Worm (Caenorhabditis elegans): Measurements from ENCODE around the gene bath-24.

The bath-24 gene

DNA sequence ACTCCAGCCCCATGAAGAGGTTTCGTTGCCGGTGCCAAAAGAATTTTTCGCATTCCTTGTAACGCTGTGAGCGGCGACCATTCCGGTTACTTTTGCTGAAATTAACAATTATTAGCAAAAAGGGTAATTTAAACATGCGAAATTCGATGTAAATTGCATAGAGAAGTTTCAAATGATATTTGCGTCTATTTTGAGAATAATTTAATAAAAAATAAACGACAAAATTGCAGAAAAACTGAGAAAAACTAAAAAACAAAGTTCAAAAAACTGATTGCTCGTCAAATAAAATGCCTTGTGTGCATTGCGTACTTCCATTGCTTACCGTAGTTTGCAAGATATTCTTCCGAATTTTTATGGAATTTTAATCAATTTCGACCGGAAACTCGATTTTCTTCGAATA is at the start of gene bath-24:
Gene bath-24 (minus strand): TSS at position 101 of the 400 bp plus-strand sequence.
- no peak for TF ChIP-seq flt-1 (GFP tag; IDR thresholded peaks at IDR 0.05)
- TF ChIP-seq klf-2 (GFP tag; conservative IDR thresholded peaks at IDR 0.05): no peak
- TF ChIP-seq cog-1 (tag; optimal IDR thresholded peaks at IDR 0.05): no peak
- TF ChIP-seq tab-1 (GFP tag; IDR thresholded peaks at IDR 0.05): no peak
- TF ChIP-seq ref-1 (GFP tag; conservative IDR thresholded peaks at IDR 0.05): no peak
- no peak for TF ChIP-seq ztf-29 (GFP tag; IDR thresholded peaks at IDR 0.05)
- TF ChIP-seq med-1 (GFP tag; optimal IDR thresholded peaks at IDR 0.05; ENCODE audit: insufficient read depth): no peak
- TF ChIP-seq T22C8.4 (GFP tag; IDR thresholded peaks at IDR 0.05): no peak

- TF ChIP-seq flt-1 (GFP tag; IDR thresholded peaks at IDR 0.05): no peak
- no peak for TF ChIP-seq ztf-29 (GFP tag; IDR thresholded peaks at IDR 0.05)
- TF ChIP-seq cog-1 (tag; optimal IDR thresholded peaks at IDR 0.05): no peak
- no peak for TF ChIP-seq med-1 (GFP tag; optimal IDR thresholded peaks at IDR 0.05; ENCODE audit: insufficient read depth)
- no peak for TF ChIP-seq klf-2 (GFP tag; conservative IDR thresholded peaks at IDR 0.05)
- TF ChIP-seq ztf-23 (GFP tag; IDR thresholded peaks at IDR 0.05): no peak
- TF ChIP-seq tab-1 (GFP tag; IDR thresholded peaks at IDR 0.05): no peak
- TF ChIP-seq ref-1 (GFP tag; conservative IDR thresholded peaks at IDR 0.05): no peak
- TF ChIP-seq T22C8.4 (GFP tag; IDR thresholded peaks at IDR 0.05): no peak
Measured at ce11 chrII:2093456-2093926, 48.1 kb upstream of the bath-24 start, which contains the start of gene fbxb-37. fbxb-37 (minus strand) TSS chrII:2093876.

DNA sequence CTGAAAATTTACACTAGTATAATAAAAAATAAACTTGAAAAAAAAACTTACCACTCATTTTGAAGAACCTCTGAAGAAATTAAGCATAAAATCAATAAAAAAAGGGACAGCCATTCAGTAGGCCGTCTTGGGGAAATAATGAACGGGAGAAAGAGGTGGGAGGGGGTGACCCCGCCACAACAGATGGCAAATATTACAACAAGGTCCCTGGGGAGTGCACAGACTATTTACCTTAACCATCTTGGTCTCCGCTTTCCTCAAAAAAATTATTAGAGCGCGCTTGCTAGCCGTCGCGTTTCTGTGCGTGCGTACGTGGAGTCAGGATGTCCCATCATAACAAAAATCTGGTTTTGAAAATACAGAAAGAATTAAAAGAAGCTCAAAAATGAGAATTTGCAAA is 46.6 kb upstream of the bath-24 start, which contains the start of gene T16A1.10:
Gene T16A1.10 (minus strand): TSS at position 123 of the 400 bp plus-strand sequence.
- peak; percentile 50; the same call in 1 of the 2 replicates for TF ChIP-seq flt-1 (GFP tag; IDR thresholded peaks at IDR 0.05)
- TF ChIP-seq ztf-29 (GFP tag; IDR thresholded peaks at IDR 0.05): no peak

- TF ChIP-seq ztf-23 (GFP tag; IDR thresholded peaks at IDR 0.05): no peak
Measured at ce11 chrII:2090605-2091004, 45.2 kb upstream of the bath-24 start, which contains the start of gene trpl-5. trpl-5 (minus strand) TSS chrII:2090636.

ce11 chrII:2087206-2087605 is 41.8 kb upstream of the bath-24 start:
- TF ChIP-seq tab-1 (GFP tag; IDR thresholded peaks at IDR 0.05) (no peak), ztf-29 (GFP tag; IDR thresholded peaks at IDR 0.05) (no peak), flt-1 (GFP tag; IDR thresholded peaks at IDR 0.05) (no peak), ref-1 (GFP tag; conservative IDR thresholded peaks at IDR 0.05) (no peak), cog-1 (tag; optimal IDR thresholded peaks at IDR 0.05) (no peak), T22C8.4 (GFP tag; IDR thresholded peaks at IDR 0.05) (no peak), med-1 (GFP tag; optimal IDR thresholded peaks at IDR 0.05; ENCODE audit: insufficient read depth) (no peak), ztf-23 (GFP tag; IDR thresholded peaks at IDR 0.05) (no peak)

ce11 chrII:2083726-2084179 is 38.3 kb upstream of the bath-24 start, which contains the start of the genes T16A1.5 and fbxc-49:
T16A1.5 (minus strand) TSS chrII:2083826.
fbxc-49 (plus strand) TSS chrII:2084129.
- TF ChIP-seq flt-1 (GFP tag; IDR thresholded peaks at IDR 0.05): no peak

ce11 chrII:2081257-2081656 is 35.9 kb upstream of the bath-24 start, which contains the start of gene T16A1.4:
T16A1.4 (plus strand) TSS chrII:2081557.
- TF ChIP-seq ref-1 (GFP tag; conservative IDR thresholded peaks at IDR 0.05) (no peak), cog-1 (tag; optimal IDR thresholded peaks at IDR 0.05) (no peak), ztf-23 (GFP tag; IDR thresholded peaks at IDR 0.05) (no peak), klf-2 (GFP tag; conservative IDR thresholded peaks at IDR 0.05) (no peak), T22C8.4 (GFP tag; IDR thresholded peaks at IDR 0.05) (no peak), flt-1 (GFP tag; IDR thresholded peaks at IDR 0.05) (no peak), med-1 (GFP tag; optimal IDR thresholded peaks at IDR 0.05; ENCODE audit: insufficient read depth) (no peak), ztf-29 (GFP tag; IDR thresholded peaks at IDR 0.05) (no peak), tab-1 (GFP tag; IDR thresholded peaks at IDR 0.05) (no peak)

DNA sequence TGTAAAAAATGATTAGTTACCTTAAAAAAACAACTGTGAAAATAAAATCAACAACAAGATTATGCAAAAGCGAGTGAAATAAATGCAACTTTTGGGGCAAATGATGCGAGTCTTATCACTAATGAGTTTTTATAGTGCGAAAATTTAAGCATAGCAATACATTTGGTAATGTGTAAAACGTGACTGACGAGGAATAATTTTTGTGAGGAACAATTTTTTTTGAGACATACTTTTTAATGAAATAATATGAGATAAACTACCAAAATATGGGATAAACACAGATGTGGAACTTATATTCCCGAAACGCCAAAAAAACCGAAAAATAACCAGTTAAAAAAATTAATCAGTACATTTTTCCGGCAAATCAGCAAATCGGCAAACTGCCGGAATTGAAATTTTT is 35.0 kb upstream of the bath-24 start, which contains the start of gene F07E5.9:
Gene F07E5.9 (minus strand): TSS at position 101 of the 400 bp plus-strand sequence.
- TF ChIP-seq cog-1 (tag; optimal IDR thresholded peaks at IDR 0.05) (no peak), ztf-23 (GFP tag; IDR thresholded peaks at IDR 0.05) (no peak)

- TF ChIP-seq ztf-29 (GFP tag; IDR thresholded peaks at IDR 0.05) (no peak), klf-2 (GFP tag; conservative IDR thresholded peaks at IDR 0.05) (no peak), T22C8.4 (GFP tag; IDR thresholded peaks at IDR 0.05) (no peak), med-1 (GFP tag; optimal IDR thresholded peaks at IDR 0.05; ENCODE audit: insufficient read depth) (no peak)
Measured at ce11 chrII:2076467-2076866, 31.1 kb upstream of the bath-24 start.

- TF ChIP-seq cog-1 (tag; optimal IDR thresholded peaks at IDR 0.05) (no peak), ztf-23 (GFP tag; IDR thresholded peaks at IDR 0.05) (no peak), tab-1 (GFP tag; IDR thresholded peaks at IDR 0.05) (no peak), flt-1 (GFP tag; IDR thresholded peaks at IDR 0.05) (no peak), ztf-29 (GFP tag; IDR thresholded peaks at IDR 0.05) (no peak), klf-2 (GFP tag; conservative IDR thresholded peaks at IDR 0.05) (no peak), med-1 (GFP tag; optimal IDR thresholded peaks at IDR 0.05; ENCODE audit: insufficient read depth) (no peak), ref-1 (GFP tag; conservative IDR thresholded peaks at IDR 0.05) (no peak), T22C8.4 (GFP tag; IDR thresholded peaks at IDR 0.05) (no peak)
Measured at ce11 chrII:2075513-2075912, 30.1 kb upstream of the bath-24 start, which contains the start of gene F07E5.8. F07E5.8 (minus strand) TSS chrII:2075613.

DNA sequence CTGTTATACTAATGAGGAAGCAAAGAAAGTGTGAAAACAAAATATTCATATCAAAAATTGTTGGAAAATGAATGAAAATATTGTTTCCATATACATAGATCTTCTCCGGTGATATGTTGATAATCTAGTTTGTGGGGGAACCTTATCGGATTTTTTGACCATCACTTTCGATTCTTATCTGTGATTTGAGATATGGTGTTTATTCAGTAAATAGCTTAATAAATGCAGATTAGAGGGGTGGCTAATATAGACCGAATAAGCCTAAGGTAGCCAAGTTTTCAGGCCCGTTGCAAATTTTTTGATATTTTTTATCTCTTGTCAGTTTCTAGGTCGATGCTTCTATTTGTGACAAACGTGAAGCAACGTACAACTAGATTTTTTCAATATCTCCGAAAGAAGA is 26.0 kb upstream of the bath-24 start, which contains the start of gene F07E5.7:
Gene F07E5.7 (minus strand): TSS at position 101 of the 400 bp plus-strand sequence.
- TF ChIP-seq ztf-23 (GFP tag; IDR thresholded peaks at IDR 0.05) (no peak), med-1 (GFP tag; optimal IDR thresholded peaks at IDR 0.05; ENCODE audit: insufficient read depth) (no peak), klf-2 (GFP tag; conservative IDR thresholded peaks at IDR 0.05) (no peak)
